Worm (Caenorhabditis elegans): Measurements from ENCODE around the gene tag-273.

- no peak for TF ChIP-seq scrt-1 (GFP tag; IDR thresholded peaks at IDR 0.05)
- TF ChIP-seq sea-1 (GFP tag; conservative IDR thresholded peaks at IDR 0.05) = no peak
- no peak for TF ChIP-seq tbx-37 (GFP tag; conservative IDR thresholded peaks at IDR 0.05)
- TF ChIP-seq ama-1 (optimal IDR thresholded peaks at IDR 0.05) = no peak
Observed at ce11 chrIV:14444077-14444476, 60.9 kb downstream of the tag-273 start, which contains the start of gene tra-3.
